Worm (Caenorhabditis elegans) whole organism, L3 larva: Measurements from ENCODE around the gene rde-1.

Experiments
- egl-27 ChIP-seq: sonication (generic microtip); optimal IDR thresholded peaks from 4 replicates; lab custom pipeline; 2017; ENCODE audit warnings: missing biosample characterization, missing genetic modification reagents, missing genetic modification characterization
- fkh-10 ChIP-seq: sonication (generic microtip); optimal IDR thresholded peaks from 2 replicates; lab custom pipeline; 2017; ENCODE audit warnings: missing biosample characterization, missing genetic modification reagents, missing genetic modification characterization
- lin-15B ChIP-seq: fragments of 150-350 bp; optimal IDR thresholded peaks from 2 replicates; lab custom pipeline; 2014; ENCODE audit warnings: missing biosample characterization, missing genetic modification characterization
- nhr-11 ChIP-seq: fragments of 150-350 bp; optimal IDR thresholded peaks from 2 replicates; lab custom pipeline; 2014; ENCODE audit warnings: missing biosample characterization, missing genetic modification characterization
- nhr-25 ChIP-seq: sonication (generic microtip); optimal IDR thresholded peaks from 2 replicates; lab custom pipeline; 2017; ENCODE audit warnings: missing biosample characterization, missing genetic modification characterization
- pqm-1 ChIP-seq: fragments of 150-350 bp; optimal IDR thresholded peaks from 2 replicates; lab custom pipeline; 2017; ENCODE audit warnings: missing biosample characterization, missing genetic modification characterization, inconsistent platforms
- snpc-4 ChIP-seq: fragments of 150-350 bp; optimal IDR thresholded peaks from 2 replicates; lab custom pipeline; 2014; ENCODE audit warnings: missing biosample characterization, missing genetic modification characterization
- tbx-2 ChIP-seq: sonication (generic microtip); optimal IDR thresholded peaks from 2 replicates; lab custom pipeline; 2016; ENCODE audit warnings: mild to moderate bottlenecking, missing genetic modification characterization, missing compliant biosample characterization

- TF ChIP-seq fkh-10 (GFP tag; lab: Kevin White, UChicago) = no peak
- TF ChIP-seq pqm-1 = no peak
- no peak for TF ChIP-seq lin-15B (tag; lab: Kevin White, UChicago)
- TF ChIP-seq tbx-2 (tag; lab: Kevin White, UChicago) = no peak
- TF ChIP-seq snpc-4 (tag; lab: Kevin White, UChicago) = no peak
- no peak for TF ChIP-seq nhr-11 (tag; lab: Kevin White, UChicago)
- TF ChIP-seq nhr-25 = no peak
- no peak for TF ChIP-seq egl-27
Measured at ce11 chrV:10019083-10019624, 27.7 kb upstream of the rde-1 start.
